Fruit fly (Drosophila melanogaster) whole organism, embryonic: ENCODE measurements around the gene aqz.

Experiments used
- Antp ChIP-seq: fragments of 200-800 bp; sonication (Bioruptor generic); optimal IDR thresholded peaks from 3 replicates; lab custom pipeline; 2016; ENCODE audit warnings: missing biosample characterization, missing genetic modification characterization
- Asciz ChIP-seq: fragments of 200-800 bp; sonication (Bioruptor generic); optimal IDR thresholded peaks from 2 replicates; lab custom pipeline; 2017; ENCODE audit warnings: missing biosample characterization, mild to moderate bottlenecking, missing genetic modification characterization, missing genetic modification reagents
- Awh ChIP-seq: fragments of 200-800 bp; sonication (Bioruptor generic); IDR thresholded peaks from 2 replicates; pipeline ENCODE4, ENCODE4 v1.3.6; 2022; ENCODE audit warnings: missing biosample characterization, missing genetic modification characterization
- Blimp-1 ChIP-seq: fragments of 200-800 bp; sonication (Bioruptor generic); optimal IDR thresholded peaks from 3 replicates; lab custom pipeline; 2018; ENCODE audit warnings: missing biosample characterization, missing genetic modification characterization, mild to moderate bottlenecking, moderate library complexity, missing genetic modification reagents
- CG10959 ChIP-seq: fragments of 200-800 bp; sonication (Bioruptor generic); IDR thresholded peaks from 2 replicates; pipeline ENCODE4 v1.3.6; 2022; ENCODE audit warnings: missing biosample characterization, missing genetic modification characterization
- CG11560 ChIP-seq: fragments of 200-800 bp; sonication (Bioruptor generic); IDR thresholded peaks from 3 replicates; pipeline ENCODE4 v1.3.6; 2022; ENCODE audit warnings: missing biosample characterization, missing genetic modification characterization
- CG11723 ChIP-seq: fragments of 200-800 bp; sonication (Bioruptor generic); optimal IDR thresholded peaks from 2 replicates; lab custom pipeline; 2017; ENCODE audit warnings: missing biosample characterization, mild to moderate bottlenecking, missing genetic modification characterization
- CG12236 ChIP-seq: fragments of 200-800 bp; sonication (Bioruptor generic); optimal IDR thresholded peaks from 2 replicates; lab custom pipeline; 2016; ENCODE audit warnings: missing biosample characterization, missing genetic modification characterization
- CG12942 ChIP-seq: fragments of 200-800 bp; sonication (Bioruptor generic); optimal IDR thresholded peaks from 3 replicates; lab custom pipeline; 2016; ENCODE audit warnings: missing biosample characterization, missing genetic modification characterization
- CG14965 ChIP-seq: fragments of 200-800 bp; sonication (Bioruptor generic); optimal IDR thresholded peaks from 2 replicates; lab custom pipeline; 2016; ENCODE audit warnings: missing biosample characterization, missing genetic modification characterization, borderline replicate concordance
- CG15269 ChIP-seq: fragments of 200-800 bp; sonication (Bioruptor generic); optimal IDR thresholded peaks from 2 replicates; lab custom pipeline; 2018; ENCODE audit warnings: missing biosample characterization, mild to moderate bottlenecking, missing genetic modification characterization, moderate library complexity
- CG15696 ChIP-seq: fragments of 200-800 bp; sonication (Bioruptor generic); optimal IDR thresholded peaks from 2 replicates; lab custom pipeline; 2019; ENCODE audit warnings: missing biosample characterization, mild to moderate bottlenecking, missing genetic modification characterization, moderate library complexity
- CG17612 ChIP-seq: fragments of 200-800 bp; sonication (Bioruptor generic); IDR thresholded peaks from 2 replicates; pipeline ENCODE4 v1.3.6; 2022; ENCODE audit warnings: missing biosample characterization, missing genetic modification characterization
- CG17829 ChIP-seq: fragments of 200-800 bp; optimal IDR thresholded peaks from 2 replicates; lab custom pipeline; 2019; ENCODE audit warnings: missing biosample characterization, mild to moderate bottlenecking, missing genetic modification characterization, moderate library complexity
- CG18011 ChIP-seq: fragments of 200-800 bp; sonication (Bioruptor generic); optimal IDR thresholded peaks from 2 replicates; lab custom pipeline; 2017; ENCODE audit warnings: missing biosample characterization, missing genetic modification characterization, mild to moderate bottlenecking, moderate library complexity, missing genotype
- CG31388 ChIP-seq: fragments of 200-800 bp; sonication (Bioruptor generic); optimal IDR thresholded peaks from 2 replicates; lab custom pipeline; 2016; ENCODE audit warnings: missing biosample characterization, missing genetic modification characterization
- CG3838 ChIP-seq: fragments of 200-800 bp; sonication (Bioruptor generic); optimal IDR thresholded peaks from 3 replicates; lab custom pipeline; 2016; ENCODE audit warnings: missing biosample characterization, missing genetic modification characterization
- CG7963 ChIP-seq: fragments of 200-800 bp; sonication (Bioruptor generic); IDR thresholded peaks from 3 replicates; pipeline ENCODE4 v1.3.6; 2022; ENCODE audit warnings: missing biosample characterization, missing genetic modification characterization; ENCODE audit not compliant: partially characterized antibody
- CG8290 ChIP-seq, 3 experiments: fragments of 200-800 bp; sonication (Bioruptor generic); optimal IDR thresholded peaks; 2 replicates each; lab custom pipeline; 2016 to 2019; ENCODE audit warnings: missing biosample characterization in 3 of 3, missing genetic modification characterization in 3 of 3, mild to moderate bottlenecking in 2 of 3, moderate library complexity in 1 of 3
- CG9215 ChIP-seq: fragments of 200-800 bp; sonication (Bioruptor generic); IDR thresholded peaks from 2 replicates; pipeline ENCODE4 v1.3.6; 2022; ENCODE audit warnings: missing biosample characterization, missing genetic modification characterization
- Camta ChIP-seq: fragments of 200-800 bp; sonication (Bioruptor generic); optimal IDR thresholded peaks from 2 replicates; lab custom pipeline; 2016; ENCODE audit warnings: missing biosample characterization, missing genetic modification characterization
- CoRest ChIP-seq: fragments of 200-800 bp; sonication (Bioruptor generic); optimal IDR thresholded peaks from 3 replicates; lab custom pipeline; 2018; ENCODE audit warnings: missing biosample characterization, mild to moderate bottlenecking, missing genetic modification characterization, moderate library complexity
- Elba2 ChIP-seq: fragments of 200-800 bp; sonication (Bioruptor generic); optimal IDR thresholded peaks from 3 replicates; lab custom pipeline; 2016; ENCODE audit warnings: missing biosample characterization, missing genetic modification characterization
- HHEX ChIP-seq: fragments of 200-800 bp; sonication (Bioruptor generic); optimal IDR thresholded peaks from 3 replicates; lab custom pipeline; 2017; ENCODE audit warnings: missing biosample characterization, mild to moderate bottlenecking, missing genetic modification characterization, missing genetic modification reagents
- HLH54F ChIP-seq: fragments of 200-800 bp; sonication (Bioruptor generic); optimal IDR thresholded peaks from 3 replicates; lab custom pipeline; 2016; ENCODE audit warnings: missing biosample characterization, missing genetic modification characterization
- HmgD ChIP-seq: fragments of 200-800 bp; sonication (Bioruptor generic); optimal IDR thresholded peaks from 3 replicates; lab custom pipeline; 2016; ENCODE audit warnings: missing biosample characterization, missing genetic modification characterization
- Hr3 ChIP-seq: fragments of 200-800 bp; sonication (Bioruptor generic); optimal IDR thresholded peaks from 3 replicates; lab custom pipeline; 2016; ENCODE audit warnings: missing biosample characterization, missing genetic modification characterization
- Kr ChIP-seq: fragments of 200-800 bp; sonication (Bioruptor generic); optimal IDR thresholded peaks from 2 replicates; lab custom pipeline; 2017; ENCODE audit warnings: missing biosample characterization, mild to moderate bottlenecking, missing genetic modification characterization
- Lpt ChIP-seq: fragments of >200 bp; optimal IDR thresholded peaks from 2 replicates; lab custom pipeline; 2018; ENCODE audit warnings: missing biosample characterization, missing genetic modification characterization
- NK7.1 ChIP-seq: fragments of 200-800 bp; sonication (Bioruptor generic); optimal IDR thresholded peaks from 3 replicates; lab custom pipeline; 2016; ENCODE audit warnings: missing biosample characterization, missing genetic modification characterization
- Poxn ChIP-seq: fragments of 200-800 bp; sonication (Bioruptor generic); IDR thresholded peaks from 2 replicates; pipeline ENCODE4 v1.3.6; 2022; ENCODE audit warnings: missing biosample characterization, missing genetic modification characterization
- Rx ChIP-seq: fragments of 200-800 bp; sonication (Bioruptor generic); IDR thresholded peaks from 2 replicates; pipeline ENCODE4 v1.3.6; 2022; ENCODE audit warnings: missing biosample characterization, missing genetic modification characterization
- ash1 ChIP-seq: fragments of 200-800 bp; sonication (Bioruptor generic); optimal IDR thresholded peaks from 2 replicates; lab custom pipeline; 2018; ENCODE audit warnings: missing biosample characterization, mild to moderate bottlenecking, missing genetic modification characterization
- cas ChIP-seq: fragments of 200-800 bp; sonication (Bioruptor generic); IDR thresholded peaks from 2 replicates; pipeline ENCODE4 v1.3.6; 2022; ENCODE audit warnings: missing biosample characterization, missing genetic modification characterization
- chif ChIP-seq, 2 experiments: fragments of 200-800 bp; sonication (Bioruptor generic); optimal IDR thresholded peaks; 3 replicates each; lab custom pipeline; 2016; ENCODE audit warnings: missing biosample characterization in 2 of 2, missing genetic modification characterization in 2 of 2
- da ChIP-seq: fragments of 200-800 bp; sonication (Bioruptor generic); optimal IDR thresholded peaks from 2 replicates; lab custom pipeline; 2016; ENCODE audit warnings: missing biosample characterization, missing genetic modification characterization
- en ChIP-seq: fragments of 200-800 bp; sonication (Bioruptor generic); optimal IDR thresholded peaks from 2 replicates; lab custom pipeline; 2016; ENCODE audit warnings: missing biosample characterization, missing genetic modification characterization
- eyg ChIP-seq: fragments of 200-800 bp; sonication (Bioruptor generic); optimal IDR thresholded peaks from 3 replicates; lab custom pipeline; 2016; ENCODE audit warnings: missing biosample characterization, missing genetic modification characterization
- ftz-f1 ChIP-seq: fragments of 200-800 bp; sonication (Bioruptor generic); optimal IDR thresholded peaks from 2 replicates; lab custom pipeline; 2016; ENCODE audit warnings: missing biosample characterization, missing genetic modification characterization
- h ChIP-seq: fragments of >200 bp; optimal IDR thresholded peaks from 2 replicates; lab custom pipeline; 2017
- nom ChIP-seq: fragments of 200-800 bp; sonication (Bioruptor generic); optimal IDR thresholded peaks from 2 replicates; lab custom pipeline; 2017; ENCODE audit warnings: missing biosample characterization, missing genetic modification characterization, mild to moderate bottlenecking, moderate library complexity, missing genetic modification reagents
- oc ChIP-seq: fragments of 200-800 bp; sonication (Bioruptor generic); optimal IDR thresholded peaks from 2 replicates; lab custom pipeline; 2018; ENCODE audit warnings: missing biosample characterization, mild to moderate bottlenecking, missing genetic modification characterization, moderate library complexity
- pan ChIP-seq, 4 experiments: fragments of >200 bp in 3 of 4; fragments of 200-800 bp in 1 of 4; sonication (Bioruptor generic) in 1 of 4; optimal IDR thresholded peaks in 3 of 4; IDR thresholded peaks in 1 of 4; 2 replicates each; pipeline versions ENCODE4 v1.3.6 to Lab custom; 2017 to 2022; ENCODE audit warnings: missing biosample characterization in 2 of 4, missing genetic modification characterization in 2 of 4, mixed read lengths in 1 of 4
- scrt ChIP-seq: fragments of 200-800 bp; sonication (Bioruptor generic); optimal IDR thresholded peaks from 2 replicates; lab custom pipeline; 2018; ENCODE audit warnings: missing biosample characterization, mild to moderate bottlenecking, missing genetic modification characterization, moderate library complexity
- sens-2 ChIP-seq: fragments of 200-800 bp; sonication (Bioruptor generic); IDR thresholded peaks from 2 replicates; pipeline ENCODE4 v1.3.6; 2022; ENCODE audit warnings: missing biosample characterization, missing genetic modification characterization
- sr ChIP-seq: fragments of 200-800 bp; sonication (Bioruptor generic); IDR thresholded peaks from 3 replicates; pipeline ENCODE4 v1.3.6; 2022; ENCODE audit warnings: missing biosample characterization, missing genetic modification characterization
- unc-4 ChIP-seq: fragments of 200-800 bp; sonication (Bioruptor generic); IDR thresholded peaks from 2 replicates; pipeline ENCODE4 v1.3.6; 2022; ENCODE audit warnings: missing biosample characterization, missing genetic modification characterization; ENCODE audit not compliant: partially characterized antibody
- usp ChIP-seq: fragments of >200 bp; optimal IDR thresholded peaks from 2 replicates; lab custom pipeline; 2017; ENCODE audit warnings: missing biosample characterization, missing genetic modification characterization
- wor ChIP-seq: fragments of 200-800 bp; sonication (Bioruptor generic); IDR thresholded peaks from 2 replicates; pipeline ENCODE4 v1.3.6; 2022; ENCODE audit warnings: missing biosample characterization, missing genetic modification characterization
- zen ChIP-seq: fragments of 200-800 bp; sonication (Bioruptor generic); optimal IDR thresholded peaks from 3 replicates; lab custom pipeline; 2018; ENCODE audit warnings: missing biosample characterization, mild to moderate bottlenecking, missing genetic modification characterization, moderate library complexity

The aqz gene

DNA sequence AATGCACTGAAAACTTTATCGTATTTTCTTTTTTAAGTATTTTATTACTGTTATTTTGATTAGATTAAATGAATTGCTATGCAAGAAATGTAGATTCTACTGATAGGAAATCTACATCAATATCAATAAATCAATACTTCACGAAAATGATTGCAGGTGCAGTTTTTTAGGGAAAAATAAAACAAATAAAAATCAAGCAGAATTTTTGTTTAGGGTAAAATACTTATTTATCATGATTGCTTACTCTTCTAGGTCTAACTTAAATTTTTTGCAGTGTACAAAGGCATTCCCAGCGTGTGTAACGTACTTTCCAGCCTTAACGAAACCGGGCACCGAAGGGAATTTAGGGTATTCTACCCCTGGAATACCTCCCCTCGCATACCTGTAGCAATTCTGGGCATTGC is 12.0 kb downstream of the aqz start (continued):
- peak; percentile 23 for TF ChIP-seq scrt (GFP tag; lab: Kevin White, UChicago)
- no peak for TF ChIP-seq Poxn (GFP tag; lab: Robert Waterston, UW)
- peak; percentile 58 to 79 for TF ChIP-seq chif (GFP tag; optimal IDR thresholded peaks at IDR 0.05; lab: Kevin White, UChicago)
- peak; percentile 52 for TF ChIP-seq CG8290 (GFP tag; optimal IDR thresholded peaks at IDR 0.05; lab: Kevin White, UChicago)
- TF ChIP-seq CG8290 (tag; optimal IDR thresholded peaks at IDR 0.05; lab: Kevin White, UChicago), result peak in 1 of 2 experiments; percentile 60
- no peak for TF ChIP-seq ash1 (GFP tag; lab: Kevin White, UChicago)
- peak; percentile 40; the same call in 1 of the 2 replicates for TF ChIP-seq Awh (GFP tag; lab: Robert Waterston, UW)
- peak; percentile 97 for TF ChIP-seq zen (tag; lab: Kevin White, UChicago)
- TF ChIP-seq CG14965 (GFP tag; lab: Kevin White, UChicago), result no peak
- peak; percentile 27 for TF ChIP-seq oc (tag; lab: Kevin White, UChicago)
- TF ChIP-seq h, result no peak
- TF ChIP-seq CG15696 (tag; lab: Kevin White, UChicago), result peak; percentile 99
- peak; percentile 37 for TF ChIP-seq Antp (GFP tag; lab: Kevin White, UChicago)
- TF ChIP-seq nom (GFP tag; lab: Kevin White, UChicago), result no peak
- no peak for TF ChIP-seq CG11560 (tag; lab: Robert Waterston, UW)
- peak; percentile 52 for TF ChIP-seq CG12942 (GFP tag; lab: Kevin White, UChicago)
- TF ChIP-seq da (GFP tag; lab: Kevin White, UChicago), result peak; percentile 74
- TF ChIP-seq CG17829 (tag; lab: Kevin White, UChicago), result peak; percentile 94
- peak; percentile 70 for TF ChIP-seq Blimp-1
- TF ChIP-seq Kr (GFP tag; lab: Kevin White, UChicago), result peak; percentile 61
- no peak for TF ChIP-seq ftz-f1 (GFP tag; lab: Kevin White, UChicago)
- TF ChIP-seq Hr3 (GFP tag; lab: Kevin White, UChicago), result peak; percentile 75
- TF ChIP-seq Lpt, result no peak
- TF ChIP-seq eyg, result no peak
- peak; percentile 9 for TF ChIP-seq HHEX (GFP tag; lab: Kevin White, UChicago)
- no peak for TF ChIP-seq CG18011 (GFP tag; lab: Kevin White, UChicago)
- peak; percentile 55 for TF ChIP-seq en
- TF ChIP-seq CG3838 (GFP tag; lab: Kevin White, UChicago), result peak; percentile 27
- TF ChIP-seq sens-2 (GFP tag; lab: Robert Waterston, UW), result 0 out of 2 replicates have a peak, but pooled peaks have one; percentile 51
- no peak for TF ChIP-seq CG9215 (GFP tag; lab: Robert Waterston, UW)
- no peak for TF ChIP-seq wor (GFP tag; lab: Robert Waterston, UW)
- peak; percentile 83 for TF ChIP-seq CoRest (tag; lab: Kevin White, UChicago)
- no peak for TF ChIP-seq HmgD (GFP tag; lab: Kevin White, UChicago)
- TF ChIP-seq sr (GFP tag; lab: Robert Waterston, UW), result no peak
- TF ChIP-seq Asciz (GFP tag; lab: Kevin White, UChicago), result peak; percentile 56
- TF ChIP-seq Elba2, result peak; percentile 78
- TF ChIP-seq CG7963 (GFP tag; lab: Robert Waterston, UW), result no peak
- TF ChIP-seq CG15269 (tag; lab: Kevin White, UChicago), result peak; percentile 34
- no peak for TF ChIP-seq Rx
- no peak for TF ChIP-seq CG17612 (GFP tag; lab: Robert Waterston, UW)
- TF ChIP-seq usp (GFP tag; lab: Kevin White, UChicago), result no peak
- TF ChIP-seq CG10959 (GFP tag; lab: Robert Waterston, UW), result peak; percentile 84
- no peak for TF ChIP-seq cas (GFP tag; lab: Robert Waterston, UW)
- TF ChIP-seq unc-4 (GFP tag; lab: Robert Waterston, UW), result no peak
- TF ChIP-seq NK7.1 (GFP tag; lab: Kevin White, UChicago), result peak; percentile 46
- TF ChIP-seq HLH54F (GFP tag; lab: Kevin White, UChicago), result peak; percentile 8
- TF ChIP-seq CG11723 (GFP tag; lab: Kevin White, UChicago), result peak; percentile 49
- peak; percentile 60 for TF ChIP-seq Camta (GFP tag; lab: Kevin White, UChicago)
- peak; percentile 57 for TF ChIP-seq CG31388
- TF ChIP-seq pan (optimal IDR thresholded peaks at IDR 0.05; lab: Kevin White, UChicago), result no peak
- peak in 1 of 2 experiments; percentile 67 for TF ChIP-seq pan (GFP tag; optimal IDR thresholded peaks at IDR 0.05 in 1 of 2, IDR thresholded peaks at IDR 0.05 in 1 of 2)
- TF ChIP-seq CG12236 (GFP tag; lab: Kevin White, UChicago), result peak; percentile 61
